Worm (Caenorhabditis elegans) whole organism, L3 larva: ENCODE measurements around the gene K06A4.7.

Source experiments
- R02D3.7 ChIP-seq: fragments of 150-350 bp; optimal IDR thresholded peaks from 2 replicates; lab custom pipeline; 2014; ENCODE audit warnings: missing biosample characterization, missing genetic modification characterization
- ama-1 ChIP-seq: fragments of 150-350 bp; optimal IDR thresholded peaks from 2 replicates; lab custom pipeline; 2018
- ceh-82 ChIP-seq: fragments of 150-350 bp; optimal IDR thresholded peaks from 2 replicates; lab custom pipeline; 2014; ENCODE audit warnings: missing biosample characterization, missing genetic modification characterization
- nhr-23 ChIP-seq: fragments of 150-350 bp; optimal IDR thresholded peaks from 2 replicates; lab custom pipeline; 2014; ENCODE audit warnings: missing biosample characterization, missing genetic modification reagents, missing genetic modification characterization
- pqm-1 ChIP-seq: fragments of 150-350 bp; optimal IDR thresholded peaks from 2 replicates; lab custom pipeline; 2017; ENCODE audit warnings: missing biosample characterization, missing genetic modification characterization, inconsistent platforms
- snpc-4 ChIP-seq: fragments of 150-350 bp; optimal IDR thresholded peaks from 2 replicates; lab custom pipeline; 2014; ENCODE audit warnings: missing biosample characterization, missing genetic modification characterization
- tbx-2 ChIP-seq: sonication (generic microtip); optimal IDR thresholded peaks from 2 replicates; lab custom pipeline; 2016; ENCODE audit warnings: mild to moderate bottlenecking, missing genetic modification characterization, missing compliant biosample characterization

DNA sequence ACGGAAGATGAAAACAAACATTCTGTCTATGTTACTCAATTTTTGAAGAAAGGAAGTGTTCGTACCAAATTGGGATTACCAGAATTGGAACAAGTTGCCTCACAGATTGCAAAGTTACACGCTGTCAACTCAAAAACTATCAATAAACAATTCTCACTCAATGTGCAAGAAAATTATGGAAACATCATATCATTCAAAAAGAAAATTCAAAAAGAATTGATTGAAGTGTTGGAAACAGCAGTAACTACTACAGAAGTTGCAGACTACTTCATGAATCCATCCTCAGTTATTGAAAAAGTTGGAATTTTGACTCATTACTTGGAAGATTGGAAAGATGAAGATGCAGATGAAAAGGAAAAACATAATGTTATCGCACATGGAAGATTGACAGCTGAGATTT lies 36.7 kb upstream of the K06A4.7 start:
- TF ChIP-seq R02D3.7 (tag; lab: Kevin White, UChicago) (no peak), ceh-82 (no peak), nhr-23 (no peak), tbx-2 (tag; lab: Kevin White, UChicago) (no peak), ama-1 (lab: Kevin White, UChicago) (no peak), snpc-4 (tag; lab: Kevin White, UChicago) (no peak), pqm-1 (tag; lab: Kevin White, UChicago) (no peak)
